Fruit fly (Drosophila melanogaster) whole organism, embryonic: ENCODE results near the gene Sfxn2.

Experiments
- Atf3 ChIP-seq: fragments of 200-800 bp; sonication (Bioruptor generic); optimal IDR thresholded peaks from 3 replicates; lab custom pipeline; 2016; ENCODE audit warnings: missing biosample characterization, missing genetic modification characterization
- Bgb ChIP-seq: fragments of 200-800 bp; sonication (Bioruptor generic); IDR thresholded peaks from 2 replicates; pipeline ENCODE4 v1.3.6; 2022; ENCODE audit warnings: missing biosample characterization, missing genetic modification characterization; ENCODE audit not compliant: partially characterized antibody
- CG10321 ChIP-seq: fragments of 200-800 bp; sonication (Bioruptor generic); IDR thresholded peaks from 2 replicates; pipeline ENCODE4 v1.3.6; 2022; ENCODE audit warnings: missing biosample characterization, missing genetic modification characterization
- CG11696 ChIP-seq: fragments of 200-800 bp; sonication (Bioruptor generic); IDR thresholded peaks from 2 replicates; pipeline ENCODE4 v1.3.6; 2022; ENCODE audit warnings: missing biosample characterization, missing genetic modification characterization
- CG12236 ChIP-seq: fragments of 200-800 bp; sonication (Bioruptor generic); optimal IDR thresholded peaks from 2 replicates; lab custom pipeline; 2016; ENCODE audit warnings: missing biosample characterization, missing genetic modification characterization
- CG12769 ChIP-seq: fragments of 200-800 bp; sonication (Bioruptor generic); optimal IDR thresholded peaks from 2 replicates; lab custom pipeline; 2019; ENCODE audit warnings: missing biosample characterization, mild to moderate bottlenecking, missing genetic modification characterization, moderate library complexity
- CG13287 ChIP-seq: fragments of 200-800 bp; sonication (Bioruptor generic); IDR thresholded peaks from 2 replicates; pipeline ENCODE4 v1.3.6; 2022; ENCODE audit warnings: missing biosample characterization, missing genetic modification characterization; ENCODE audit not compliant: partially characterized antibody
- CG13296 ChIP-seq: fragments of 200-800 bp; sonication (Bioruptor generic); optimal IDR thresholded peaks from 3 replicates; lab custom pipeline; 2018; ENCODE audit warnings: missing biosample characterization, mild to moderate bottlenecking, missing genetic modification characterization
- CG14710 ChIP-seq: fragments of 200-800 bp; sonication (Bioruptor generic); optimal IDR thresholded peaks from 3 replicates; lab custom pipeline; 2019; ENCODE audit warnings: missing biosample characterization, mild to moderate bottlenecking, missing genetic modification characterization, moderate library complexity
- CG14965 ChIP-seq: fragments of 200-800 bp; sonication (Bioruptor generic); optimal IDR thresholded peaks from 2 replicates; lab custom pipeline; 2016; ENCODE audit warnings: missing biosample characterization, missing genetic modification characterization, borderline replicate concordance
- CG18011 ChIP-seq: fragments of 200-800 bp; sonication (Bioruptor generic); optimal IDR thresholded peaks from 2 replicates; lab custom pipeline; 2017; ENCODE audit warnings: missing biosample characterization, missing genetic modification characterization, mild to moderate bottlenecking, moderate library complexity, missing genotype
- CG18619 ChIP-seq: fragments of 200-800 bp; sonication (Bioruptor generic); optimal IDR thresholded peaks from 3 replicates; lab custom pipeline; 2017; ENCODE audit warnings: missing biosample characterization, mild to moderate bottlenecking, missing genetic modification characterization
- CG2678 ChIP-seq: fragments of 200-800 bp; sonication (Bioruptor generic); optimal IDR thresholded peaks from 3 replicates; lab custom pipeline; 2019; ENCODE audit warnings: missing biosample characterization, mild to moderate bottlenecking, missing genetic modification characterization, moderate library complexity
- CG3065 ChIP-seq: fragments of 200-800 bp; sonication (Bioruptor generic); optimal IDR thresholded peaks from 2 replicates; lab custom pipeline; 2016; ENCODE audit warnings: missing biosample characterization, missing genetic modification characterization
- CG4424 ChIP-seq: fragments of 200-800 bp; sonication (Bioruptor generic); optimal IDR thresholded peaks from 3 replicates; lab custom pipeline; 2016; ENCODE audit warnings: missing biosample characterization, missing genetic modification characterization
- CG4854 ChIP-seq: fragments of 200-800 bp; sonication (Bioruptor generic); optimal IDR thresholded peaks from 2 replicates; lab custom pipeline; 2016; ENCODE audit warnings: missing biosample characterization, missing genetic modification characterization, inconsistent platforms
- CG6854 ChIP-seq: fragments of 200-800 bp; sonication (Bioruptor generic); optimal IDR thresholded peaks from 3 replicates; lab custom pipeline; 2017; ENCODE audit warnings: missing biosample characterization, mild to moderate bottlenecking, missing genetic modification characterization
- CG8478 ChIP-seq: fragments of >200 bp; optimal IDR thresholded peaks from 2 replicates; lab custom pipeline; 2018
- Dbx ChIP-seq: fragments of 200-800 bp; sonication (Bioruptor generic); IDR thresholded peaks from 3 replicates; pipeline ENCODE4 v1.3.6; 2022; ENCODE audit warnings: missing biosample characterization, missing genetic modification characterization
- Hmr ChIP-seq: fragments of 200-800 bp; sonication (Bioruptor generic); optimal IDR thresholded peaks from 3 replicates; lab custom pipeline; 2017; ENCODE audit warnings: mild to moderate bottlenecking, missing biosample characterization, missing genetic modification reagents, missing genetic modification characterization
- Myb ChIP-seq: fragments of 200-800 bp; sonication (Bioruptor generic); optimal IDR thresholded peaks from 2 replicates; lab custom pipeline; 2016; ENCODE audit warnings: missing biosample characterization, missing genetic modification characterization
- Oli ChIP-seq: fragments of 200-800 bp; sonication (Bioruptor generic); optimal IDR thresholded peaks from 2 replicates; lab custom pipeline; 2018; ENCODE audit warnings: missing biosample characterization, mild to moderate bottlenecking, missing genetic modification characterization, moderate library complexity
- PHDP ChIP-seq: fragments of 200-800 bp; sonication (Bioruptor generic); optimal IDR thresholded peaks from 3 replicates; lab custom pipeline; 2018; ENCODE audit warnings: missing biosample characterization, mild to moderate bottlenecking, missing genetic modification characterization, moderate library complexity
- Rfx ChIP-seq: fragments of 200-800 bp; sonication (Bioruptor generic); IDR thresholded peaks from 2 replicates; pipeline ENCODE4 v1.3.6; 2022; ENCODE audit warnings: missing biosample characterization, missing genetic modification characterization
- Sin3A ChIP-seq: fragments of >200 bp; optimal IDR thresholded peaks from 2 replicates; lab custom pipeline; 2018
- Xbp1 ChIP-seq: fragments of 200-800 bp; sonication (Bioruptor generic); optimal IDR thresholded peaks from 3 replicates; lab custom pipeline; 2016; ENCODE audit warnings: missing biosample characterization, mild to moderate bottlenecking, missing genetic modification characterization
- ap ChIP-seq: fragments of 200-800 bp; sonication (Bioruptor generic); IDR thresholded peaks from 2 replicates; pipeline ENCODE4 v1.3.6; 2022; ENCODE audit warnings: missing biosample characterization, missing genetic modification characterization
- ash1 ChIP-seq: fragments of 200-800 bp; sonication (Bioruptor generic); optimal IDR thresholded peaks from 2 replicates; lab custom pipeline; 2018; ENCODE audit warnings: missing biosample characterization, mild to moderate bottlenecking, missing genetic modification characterization
- bcd ChIP-seq: fragments of 200-800 bp; sonication (Bioruptor generic); optimal IDR thresholded peaks from 2 replicates; lab custom pipeline; 2017; ENCODE audit warnings: missing biosample characterization, mild to moderate bottlenecking, missing genetic modification characterization
- btn ChIP-seq: fragments of 200-800 bp; sonication (Bioruptor generic); optimal IDR thresholded peaks from 2 replicates; lab custom pipeline; 2016; ENCODE audit warnings: missing biosample characterization, missing genetic modification characterization
- cwo ChIP-seq: fragments of 200-800 bp; sonication (Bioruptor generic); optimal IDR thresholded peaks from 3 replicates; lab custom pipeline; 2017; ENCODE audit warnings: missing biosample characterization, missing genetic modification characterization, mild to moderate bottlenecking, moderate library complexity, missing genetic modification reagents
- emc ChIP-seq: fragments of 200-800 bp; sonication (Bioruptor generic); optimal IDR thresholded peaks from 2 replicates; lab custom pipeline; 2016; ENCODE audit warnings: missing biosample characterization, missing genetic modification characterization
- exex ChIP-seq: fragments of 200-800 bp; sonication (Bioruptor generic); optimal IDR thresholded peaks from 4 replicates; lab custom pipeline; 2018; ENCODE audit warnings: missing biosample characterization, mild to moderate bottlenecking, missing genetic modification characterization, moderate library complexity
- fru ChIP-seq: fragments of >200 bp; optimal IDR thresholded peaks from 2 replicates; lab custom pipeline; 2017
- her ChIP-seq: fragments of 200-800 bp; sonication (Bioruptor generic); optimal IDR thresholded peaks from 2 replicates; lab custom pipeline; 2016; ENCODE audit warnings: missing biosample characterization, missing genetic modification characterization
- hkb ChIP-seq, 2 experiments: fragments of 200-800 bp in 1 of 2; fragments of >200 bp in 1 of 2; sonication (Bioruptor generic) in 1 of 2; IDR thresholded peaks in 1 of 2; optimal IDR thresholded peaks in 1 of 2; 2 replicates each; pipeline versions ENCODE4 v1.3.6 to Lab custom; 2017 to 2022; ENCODE audit warnings: missing biosample characterization in 1 of 2, missing genetic modification characterization in 1 of 2
- jigr1 ChIP-seq: fragments of 200-800 bp; sonication (Bioruptor generic); IDR thresholded peaks from 3 replicates; pipeline ENCODE4 v1.3.6; 2022; ENCODE audit warnings: missing biosample characterization, missing genetic modification characterization
- jing ChIP-seq: fragments of 200-800 bp; sonication (Bioruptor generic); optimal IDR thresholded peaks from 2 replicates; lab custom pipeline; 2018; ENCODE audit warnings: missing biosample characterization, mild to moderate bottlenecking, missing genetic modification characterization
- jumu ChIP-seq: fragments of 200-800 bp; sonication (Bioruptor generic); optimal IDR thresholded peaks from 3 replicates; lab custom pipeline; 2016; ENCODE audit warnings: missing biosample characterization, missing genetic modification characterization
- lilli ChIP-seq: fragments of 200-800 bp; sonication (Bioruptor generic); optimal IDR thresholded peaks from 3 replicates; lab custom pipeline; 2016; ENCODE audit warnings: missing biosample characterization, missing genetic modification characterization
- nau ChIP-seq: fragments of 200-800 bp; sonication (Bioruptor generic); optimal IDR thresholded peaks from 3 replicates; lab custom pipeline; 2017; ENCODE audit warnings: missing biosample characterization, mild to moderate bottlenecking, missing genetic modification characterization, missing genetic modification reagents
- nerfin-2 ChIP-seq: fragments of 200-800 bp; sonication (Bioruptor generic); IDR thresholded peaks from 2 replicates; pipeline ENCODE4 v1.3.6; 2022; ENCODE audit warnings: missing biosample characterization, missing genetic modification characterization; ENCODE audit not compliant: partially characterized antibody
- phol ChIP-seq: fragments of 200-800 bp; sonication (Bioruptor generic); optimal IDR thresholded peaks from 3 replicates; lab custom pipeline; 2018; ENCODE audit warnings: missing biosample characterization, mild to moderate bottlenecking, missing genetic modification characterization, moderate library complexity
- prd ChIP-seq, 3 experiments: fragments of >200 bp in 2 of 3; fragments of 200-800 bp in 1 of 3; sonication (Bioruptor generic) in 1 of 3; optimal IDR thresholded peaks in 2 of 3; IDR thresholded peaks in 1 of 3; 2 replicates in 2 of 3; 3 replicates in 1 of 3; pipeline versions ENCODE4 v1.3.6 to Lab custom; 2017 to 2022; ENCODE audit warnings: missing biosample characterization in 1 of 3, missing genetic modification characterization in 1 of 3
- shn ChIP-seq: fragments of 200-800 bp; sonication (Bioruptor generic); optimal IDR thresholded peaks from 3 replicates; lab custom pipeline; 2016; ENCODE audit warnings: missing biosample characterization, missing genetic modification characterization
- slp2 ChIP-seq: fragments of 200-800 bp; sonication (Bioruptor generic); optimal IDR thresholded peaks from 2 replicates; lab custom pipeline; 2016; ENCODE audit warnings: missing biosample characterization, missing genetic modification characterization
- tin ChIP-seq: fragments of 200-800 bp; sonication (Bioruptor generic); optimal IDR thresholded peaks from 3 replicates; lab custom pipeline; 2016; ENCODE audit warnings: missing biosample characterization, missing genetic modification characterization
- wdn ChIP-seq: fragments of 200-800 bp; sonication (Bioruptor generic); IDR thresholded peaks from 2 replicates; pipeline ENCODE4 v1.3.6; 2022; ENCODE audit warnings: missing biosample characterization, missing genetic modification characterization

Gene Sfxn2

DNA sequence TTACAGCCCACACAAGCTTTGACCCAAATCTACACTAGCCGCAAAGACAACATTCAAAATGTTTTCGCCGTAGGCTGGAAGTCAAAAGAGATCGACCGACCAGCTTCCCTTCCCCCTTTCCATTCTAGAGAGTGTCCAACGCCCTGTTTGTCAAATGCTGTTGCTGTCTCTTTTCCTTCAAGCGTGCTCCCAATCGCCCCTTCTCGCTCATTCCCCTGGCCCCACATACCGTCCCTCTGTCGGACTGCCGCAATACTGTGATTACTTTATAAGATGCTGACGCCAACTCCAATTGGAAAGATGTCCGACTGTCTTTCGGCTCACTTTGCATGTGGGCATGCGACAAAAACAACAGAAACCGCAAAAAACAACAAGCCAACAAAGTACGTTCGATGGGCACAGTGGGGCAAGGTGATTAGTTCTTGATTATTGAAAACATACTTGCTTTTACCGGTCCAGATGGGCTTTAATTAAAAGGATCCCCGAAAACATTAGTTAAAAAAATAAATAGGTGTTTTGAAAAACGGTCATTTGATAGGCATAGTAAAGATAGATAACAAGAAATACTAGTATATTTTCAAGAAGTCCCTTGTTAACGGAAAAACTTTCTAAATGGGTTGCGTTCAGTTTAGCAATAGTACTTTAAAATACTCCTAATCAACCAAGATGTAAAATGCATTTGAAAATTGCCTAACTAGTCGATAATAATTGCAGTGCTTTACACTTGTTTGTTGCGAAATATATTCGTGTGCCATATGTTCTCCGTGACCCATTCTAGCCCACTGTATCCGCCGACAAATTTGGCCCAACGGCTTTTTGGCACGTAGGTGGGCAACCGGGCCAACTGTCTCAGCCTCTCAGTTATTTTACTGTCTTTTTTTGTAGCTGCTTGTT, 17.1 kb downstream of the Sfxn2 start (continued):
- TF ChIP-seq bcd (peak; percentile 45), CG10321 (peak; percentile 47; the same call in 1 of the 2 replicates), CG3065 (no peak), Myb (peak; percentile 38), hkb (optimal IDR thresholded peaks at IDR 0.05; lab: Kevin White, UChicago) (no peak), hkb (GFP tag; IDR thresholded peaks at IDR 0.05; lab: Robert Waterston, UW) (0 out of 2 replicates have a peak, but pooled peaks have one; percentile 16), CG12769 (peak; percentile 67), PHDP (tag; lab: Kevin White, UChicago) (peak; percentile 17), CG12236 (GFP tag; lab: Kevin White, UChicago) (no peak), Rfx (GFP tag; lab: Robert Waterston, UW) (peak; percentile 47), emc (GFP tag; lab: Kevin White, UChicago) (no peak), CG14710 (tag; lab: Kevin White, UChicago) (no peak), CG18011 (GFP tag; lab: Kevin White, UChicago) (no peak), Sin3A (lab: Kevin White, UChicago) (no peak), jumu (GFP tag; lab: Kevin White, UChicago) (peak; percentile 11), wdn (GFP tag; lab: Robert Waterston, UW) (no peak), shn (GFP tag; lab: Kevin White, UChicago) (peak; percentile 27), btn (GFP tag; lab: Kevin White, UChicago) (no peak), lilli (GFP tag; lab: Kevin White, UChicago) (peak; percentile 50), exex (tag; lab: Kevin White, UChicago) (no peak), cwo (GFP tag; lab: Kevin White, UChicago) (peak; percentile 1), fru (lab: Kevin White, UChicago) (no peak), CG14965 (no peak), CG11696 (GFP tag; lab: Robert Waterston, UW) (0 out of 2 replicates have a peak, but pooled peaks have one; percentile 9), CG8478 (lab: Kevin White, UChicago) (peak; percentile 72), CG13287 (GFP tag; lab: Robert Waterston, UW) (no peak), her (GFP tag; lab: Kevin White, UChicago) (no peak), ash1 (GFP tag; lab: Kevin White, UChicago) (no peak), Xbp1 (GFP tag; lab: Kevin White, UChicago) (peak; percentile 30), nau (no peak), slp2 (peak; percentile 43), Bgb (GFP tag; lab: Robert Waterston, UW) (no peak), jing (no peak), Hmr (GFP tag; lab: Kevin White, UChicago) (peak; percentile 16), Dbx (GFP tag; lab: Robert Waterston, UW) (0 out of 3 replicates have a peak, but pooled peaks have one; percentile 33), prd (optimal IDR thresholded peaks at IDR 0.05; lab: Kevin White, UChicago) (no peak), prd (GFP tag; IDR thresholded peaks at IDR 0.05; lab: Robert Waterston, UW) (peak; percentile 18; the same call in 1 of the 3 replicates), CG2678 (tag; lab: Kevin White, UChicago) (peak; percentile 64), CG6854 (GFP tag; lab: Kevin White, UChicago) (peak; percentile 33), nerfin-2 (no peak), phol (tag; lab: Kevin White, UChicago) (peak; percentile 56), CG18619 (GFP tag; lab: Kevin White, UChicago) (peak; percentile 28), CG4424 (GFP tag; lab: Kevin White, UChicago) (peak; percentile 32), tin (GFP tag; lab: Kevin White, UChicago) (peak; percentile 23), CG13296 (peak; percentile 15), jigr1 (GFP tag; lab: Robert Waterston, UW) (no peak), Atf3 (GFP tag; lab: Kevin White, UChicago) (no peak), CG4854 (GFP tag; lab: Kevin White, UChicago) (no peak), Oli (tag; lab: Kevin White, UChicago) (peak; percentile 59), ap (GFP tag; lab: Robert Waterston, UW) (no peak)
